Worm (Caenorhabditis elegans) whole organism, mixed stage, embryonic: ENCODE measurements around the gene C39B10.3.

ENCODE experiments used
- lin-32 ChIP-seq: fragments of 200-800 bp; sonication (Bioruptor generic); optimal IDR thresholded peaks from 2 replicates; lab custom pipeline; 2018; ENCODE audit warnings: mild to moderate bottlenecking, missing genetic modification characterization, missing compliant biosample characterization
- lsy-2 ChIP-seq: fragments of 150-350 bp; optimal IDR thresholded peaks from 2 replicates; lab custom pipeline; 2014; ENCODE audit warnings: missing biosample characterization, missing genetic modification characterization
- pha-4 ChIP-seq: fragments of 150-350 bp; optimal IDR thresholded peaks from 2 replicates; lab custom pipeline; 2018; ENCODE audit warnings: missing biosample characterization, missing genetic modification reagents, missing genetic modification characterization
- tbx-8 ChIP-seq: fragments of 200-800 bp; sonication (Bioruptor generic); optimal IDR thresholded peaks from 2 replicates; lab custom pipeline; 2018; ENCODE audit warnings: mild to moderate bottlenecking, missing genetic modification characterization, moderate library complexity, missing compliant biosample characterization
- zip-8 ChIP-seq: fragments of 150-350 bp; optimal IDR thresholded peaks from 2 replicates; lab custom pipeline; 2014; ENCODE audit warnings: missing biosample characterization, missing genetic modification characterization

DNA sequence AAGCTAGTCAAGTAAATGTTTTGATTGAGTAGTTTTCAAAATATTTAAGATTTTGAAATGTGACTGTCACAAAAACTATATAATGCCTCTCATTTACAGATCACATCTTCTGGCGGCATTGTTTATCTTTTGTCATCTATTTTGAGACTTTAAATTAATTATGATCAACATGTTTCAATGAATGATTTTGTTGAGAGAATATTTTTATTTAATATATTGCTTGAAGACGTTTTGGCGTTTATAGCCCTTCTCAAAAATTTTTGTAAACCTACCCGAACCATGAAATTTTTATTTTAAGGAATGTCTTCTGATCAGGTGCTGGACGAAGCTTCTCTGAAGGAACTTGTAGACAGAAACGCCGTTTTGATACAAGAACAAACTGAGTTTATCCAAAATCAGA is 769 bp downstream of the C39B10.3 start, which contains the start of gene C39B10.4:
- TF ChIP-seq lin-32 (GFP tag; lab: Kevin White, UChicago) (no peak), lsy-2 (no peak), pha-4 (no peak), zip-8 (no peak), tbx-8 (GFP tag; lab: Kevin White, UChicago) (no peak)
